Worm (Caenorhabditis elegans): Measurements from ENCODE around the gene F42C5.3.

The F42C5.3 gene

ce11 chrIV:7313962-7314361, 26.6 kb upstream of the F42C5.3 start (continued):
- TF ChIP-seq madf-2 (tag; optimal IDR thresholded peaks at IDR 0.05) (no peak), sox-2 (GFP tag; IDR thresholded peaks at IDR 0.05) (no peak), nhr-11 (tag; optimal IDR thresholded peaks at IDR 0.05) (no peak), T23F11.4 (GFP tag; optimal IDR thresholded peaks at IDR 0.05) (no peak), zip-5 (tag; optimal IDR thresholded peaks at IDR 0.05) (no peak), ceh-9 (tag; optimal IDR thresholded peaks at IDR 0.05) (no peak)

ce11 chrIV:7313397-7313910, 26.1 kb upstream of the F42C5.3 start, which contains the start of gene rps-8:
Gene rps-8 (minus strand): TSS chrIV:7313860.
- TF ChIP-seq hlh-8 (tag; optimal IDR thresholded peaks at IDR 0.05), result no peak
- TF ChIP-seq dve-1 (tag; optimal IDR thresholded peaks at IDR 0.05), result no peak
- no peak for TF ChIP-seq ztf-16 (tag; optimal IDR thresholded peaks at IDR 0.05)

- TF ChIP-seq mec-3 (tag; optimal IDR thresholded peaks at IDR 0.05; ENCODE audit: borderline replicate concordance) (no peak), sdc-2 (tag; optimal IDR thresholded peaks at IDR 0.05) (no peak), fax-1 (tag; optimal IDR thresholded peaks at IDR 0.05) (no peak), hlh-15 (tag; optimal IDR thresholded peaks at IDR 0.05) (no peak), unc-42 (tag; optimal IDR thresholded peaks at IDR 0.05) (no peak), ref-2 (tag; optimal IDR thresholded peaks at IDR 0.05) (no peak), zip-5 (tag; optimal IDR thresholded peaks at IDR 0.05) (no peak), F13H6.1 (tag; optimal IDR thresholded peaks at IDR 0.05) (no peak), npax-4 (tag; optimal IDR thresholded peaks at IDR 0.05) (no peak), ceh-31 (tag; optimal IDR thresholded peaks at IDR 0.05) (no peak), tbx-7 (tag; optimal IDR thresholded peaks at IDR 0.05) (no peak)
These were observed 25.3 kb upstream of the F42C5.3 start for ce11 chrIV:7312620-7313194.

DNA sequence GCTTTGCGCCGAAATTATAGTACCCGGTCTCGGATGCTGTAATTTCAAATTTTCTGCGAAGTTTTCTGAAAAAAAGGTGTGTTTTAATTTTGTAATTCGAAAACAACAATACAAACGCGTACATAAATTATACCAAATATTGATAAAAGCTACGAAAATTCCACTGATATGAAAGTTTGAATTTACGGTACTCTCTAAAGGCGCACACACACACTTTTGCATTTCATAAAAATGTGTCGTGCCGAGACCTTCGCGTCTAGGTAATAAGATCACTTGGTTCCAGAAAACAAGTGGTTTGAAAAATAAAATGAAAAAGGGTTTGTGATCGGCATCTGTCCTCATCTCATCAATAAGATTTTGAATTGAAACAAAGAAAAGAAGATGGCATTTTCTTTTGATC, 23.5 kb upstream of the F42C5.3 start:
- TF ChIP-seq dmd-4 (tag; optimal IDR thresholded peaks at IDR 0.05; ENCODE audit: borderline replicate concordance) (no peak), ceh-9 (tag; optimal IDR thresholded peaks at IDR 0.05) (no peak)

- TF ChIP-seq ceh-45 (GFP tag; IDR thresholded peaks at IDR 0.05) (no peak), elt-2 (tag; optimal IDR thresholded peaks at IDR 0.05) (no peak), ceh-22 (tag; optimal IDR thresholded peaks at IDR 0.05) (no peak), hlh-15 (tag; optimal IDR thresholded peaks at IDR 0.05) (no peak), elt-4 (tag; optimal IDR thresholded peaks at IDR 0.05) (no peak), C38D4.7 (GFP tag; optimal IDR thresholded peaks at IDR 0.05) (no peak), pat-9 (tag; optimal IDR thresholded peaks at IDR 0.05) (no peak), mec-3 (tag; optimal IDR thresholded peaks at IDR 0.05; ENCODE audit: borderline replicate concordance) (no peak), ahr-1 (tag; optimal IDR thresholded peaks at IDR 0.05) (no peak), pha-2 (tag; optimal IDR thresholded peaks at IDR 0.05) (no peak), ztf-16 (tag; optimal IDR thresholded peaks at IDR 0.05) (no peak), gmeb-2 (tag; optimal IDR thresholded peaks at IDR 0.05) (no peak), pax-1 (tag; optimal IDR thresholded peaks at IDR 0.05) (no peak), unc-42 (tag; optimal IDR thresholded peaks at IDR 0.05) (no peak)
These were observed 23.0 kb upstream of the F42C5.3 start, which contains the start of gene grl-4 for ce11 chrIV:7310410-7310809. Gene grl-4 (minus strand): TSS chrIV:7310760.

DNA sequence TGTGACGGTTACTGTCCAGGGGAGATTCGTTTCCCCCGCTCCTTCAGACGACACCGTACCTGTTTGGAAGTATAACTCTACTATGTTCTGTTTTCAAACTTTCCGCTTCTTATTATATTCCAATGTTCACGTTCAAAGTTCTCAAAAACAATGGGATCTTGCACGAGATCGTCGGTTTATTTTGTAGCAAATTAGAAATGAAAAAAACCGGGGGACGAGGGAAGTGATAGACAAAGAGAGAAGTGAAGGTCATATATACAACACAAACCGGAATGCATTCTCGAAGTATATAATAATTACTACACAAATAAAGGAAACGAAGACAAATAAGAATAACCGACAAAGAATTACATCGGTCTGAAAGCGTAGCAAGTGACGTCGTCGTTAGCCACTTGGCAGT, 22.3 kb upstream of the F42C5.3 start:
- TF ChIP-seq gmeb-2 (tag; optimal IDR thresholded peaks at IDR 0.05), result no peak
- TF ChIP-seq dve-1 (tag; optimal IDR thresholded peaks at IDR 0.05), result no peak
- TF ChIP-seq ceh-24 (tag; optimal IDR thresholded peaks at IDR 0.05), result no peak
- no peak for TF ChIP-seq unc-42 (tag; optimal IDR thresholded peaks at IDR 0.05)
- TF ChIP-seq ceh-18 (tag; optimal IDR thresholded peaks at IDR 0.05), result no peak
- TF ChIP-seq ceh-22 (tag; optimal IDR thresholded peaks at IDR 0.05), result no peak
- TF ChIP-seq che-1 (tag; optimal IDR thresholded peaks at IDR 0.05), result no peak
- no peak for TF ChIP-seq T23F11.4 (GFP tag; optimal IDR thresholded peaks at IDR 0.05)

All from whole organism, late embryonic.